Worm (Caenorhabditis elegans): ENCODE data around the gene erd-2.1.

The erd-2.1 gene

ce11 chrX:10203501-10203900, 44.9 kb upstream of the erd-2.1 start:
- no peak for TF ChIP-seq sptf-1 (tag; optimal IDR thresholded peaks at IDR 0.05)
- TF ChIP-seq zip-8 (tag; optimal IDR thresholded peaks at IDR 0.05) = peak; percentile 80

ce11 chrX:10199202-10199601, 40.6 kb upstream of the erd-2.1 start:
- TF ChIP-seq snpc-4 (tag; optimal IDR thresholded peaks at IDR 0.05) (no peak), flh-1 (GFP tag; optimal IDR thresholded peaks at IDR 0.05) (no peak), bed-3 (GFP tag; optimal IDR thresholded peaks at IDR 0.05) (no peak), zip-8 (tag; optimal IDR thresholded peaks at IDR 0.05) (no peak), unc-62 (GFP tag; optimal IDR thresholded peaks at IDR 0.05) (no peak), pha-4 (tag; optimal IDR thresholded peaks at IDR 0.05) (no peak), mls-2 (tag; optimal IDR thresholded peaks at IDR 0.05) (no peak), lsy-2 (tag; optimal IDR thresholded peaks at IDR 0.05) (no peak), elt-1 (tag; optimal IDR thresholded peaks at IDR 0.05; ENCODE audit: borderline replicate concordance, insufficient read depth) (no peak), blmp-1 (tag; optimal IDR thresholded peaks at IDR 0.05) (no peak), ztf-11 (tag; optimal IDR thresholded peaks at IDR 0.05) (no peak), M03D4.4 (tag; optimal IDR thresholded peaks at IDR 0.05) (no peak), ces-1 (GFP tag; optimal IDR thresholded peaks at IDR 0.05) (no peak), elt-3 (tag; optimal IDR thresholded peaks at IDR 0.05) (no peak), lin-13 (tag; optimal IDR thresholded peaks at IDR 0.05) (no peak), tbx-8 (GFP tag; optimal IDR thresholded peaks at IDR 0.05) (no peak), unc-39 (tag; optimal IDR thresholded peaks at IDR 0.05) (no peak), nhr-28 (tag; optimal IDR thresholded peaks at IDR 0.05) (no peak)

ce11 chrX:10197204-10197756, 38.7 kb upstream of the erd-2.1 start, which contains the start of gene nucb-1:
Gene nucb-1 (plus strand): TSS chrX:10197706.
- TF ChIP-seq ham-2 (GFP tag; optimal IDR thresholded peaks at IDR 0.05) = no peak
- TF ChIP-seq elt-1 (tag; optimal IDR thresholded peaks at IDR 0.05; ENCODE audit: borderline replicate concordance, insufficient read depth) = no peak
- TF ChIP-seq nhr-2 (tag; optimal IDR thresholded peaks at IDR 0.05) = no peak
- no peak for TF ChIP-seq flh-1 (GFP tag; optimal IDR thresholded peaks at IDR 0.05)
- TF ChIP-seq nhr-76 (tag; optimal IDR thresholded peaks at IDR 0.05) = no peak
- TF ChIP-seq unc-39 (tag; optimal IDR thresholded peaks at IDR 0.05) = peak; percentile 5
- no peak for TF ChIP-seq elt-3 (tag; optimal IDR thresholded peaks at IDR 0.05)
- no peak for TF ChIP-seq bed-3 (GFP tag; optimal IDR thresholded peaks at IDR 0.05)
- no peak for TF ChIP-seq ceh-83 (GFP tag; optimal IDR thresholded peaks at IDR 0.05)
- TF ChIP-seq sptf-1 (tag; optimal IDR thresholded peaks at IDR 0.05) = no peak
- peak; percentile 43 for TF ChIP-seq pha-4 (tag; optimal IDR thresholded peaks at IDR 0.05)
- TF ChIP-seq ztf-11 (tag; optimal IDR thresholded peaks at IDR 0.05) = no peak
- peak; percentile 69 for TF ChIP-seq unc-120 (tag; optimal IDR thresholded peaks at IDR 0.05; ENCODE audit: poor library complexity, severe bottlenecking)
- no peak for TF ChIP-seq mls-2 (tag; optimal IDR thresholded peaks at IDR 0.05)
- no peak for TF ChIP-seq lin-13 (tag; optimal IDR thresholded peaks at IDR 0.05)
- TF ChIP-seq hlh-1 (tag; optimal IDR thresholded peaks at IDR 0.05) = peak; percentile 52
- TF ChIP-seq nhr-237 (tag; optimal IDR thresholded peaks at IDR 0.05) = peak; percentile 70
- no peak for TF ChIP-seq nhr-28 (tag; optimal IDR thresholded peaks at IDR 0.05)
- peak; percentile 4 for TF ChIP-seq drap-1 (GFP tag; optimal IDR thresholded peaks at IDR 0.05)
- TF ChIP-seq zip-8 (tag; optimal IDR thresholded peaks at IDR 0.05) = no peak
- peak; percentile 68 for TF ChIP-seq ceh-39 (tag; optimal IDR thresholded peaks at IDR 0.05)
- TF ChIP-seq M03D4.4 (tag; optimal IDR thresholded peaks at IDR 0.05) = no peak
- peak; percentile 47 for TF ChIP-seq lsy-2 (tag; optimal IDR thresholded peaks at IDR 0.05)
- TF ChIP-seq mep-1 (tag; optimal IDR thresholded peaks at IDR 0.05) = peak; percentile 46
- TF ChIP-seq unc-62 (GFP tag; optimal IDR thresholded peaks at IDR 0.05) = peak; percentile 75
- no peak for TF ChIP-seq mab-5 (tag; optimal IDR thresholded peaks at IDR 0.05)
- TF ChIP-seq cnd-1 (tag; optimal IDR thresholded peaks at IDR 0.05) = no peak
- no peak for TF ChIP-seq tbx-8 (GFP tag; optimal IDR thresholded peaks at IDR 0.05)
- TF ChIP-seq ceh-43 (GFP tag; optimal IDR thresholded peaks at IDR 0.05) = no peak
- TF ChIP-seq blmp-1 (tag; optimal IDR thresholded peaks at IDR 0.05) = no peak
- no peak for TF ChIP-seq snpc-4 (tag; optimal IDR thresholded peaks at IDR 0.05)
- TF ChIP-seq ces-1 (GFP tag; optimal IDR thresholded peaks at IDR 0.05) = peak; percentile 58
- no peak for TF ChIP-seq nhr-12 (tag; optimal IDR thresholded peaks at IDR 0.05)
- no peak for TF ChIP-seq sem-2 (GFP tag; optimal IDR thresholded peaks at IDR 0.05)
- TF ChIP-seq lin-32 (GFP tag; optimal IDR thresholded peaks at IDR 0.05) = no peak

Measured in whole organism, mixed stage, embryonic.